Worm (Caenorhabditis elegans) whole organism, late embryonic: ENCODE measurements around the gene srh-244.
"Not testable (repeated sequence)": the region's sequence is repeated elsewhere in the genome, so short reads cannot be mapped to it uniquely, and the experiment has no call there.

ENCODE experiments used
- C08G9.2 ChIP-seq: sonication (generic microtip); optimal IDR thresholded peaks from 2 replicates; lab custom pipeline; 2016; ENCODE audit warnings: mild to moderate bottlenecking, missing genetic modification characterization, moderate library complexity, missing compliant biosample characterization
- F13H6.1 ChIP-seq: sonication (generic microtip); optimal IDR thresholded peaks from 2 replicates; lab custom pipeline; 2016; ENCODE audit warnings: missing genetic modification characterization, missing compliant biosample characterization
- K09A11.1 ChIP-seq: sonication (generic microtip); optimal IDR thresholded peaks from 2 replicates; lab custom pipeline; 2017; ENCODE audit warnings: antibody characterized with exemption, mild to moderate bottlenecking, missing genetic modification characterization, missing compliant biosample characterization; ENCODE audit not compliant: insufficient read depth
- ama-1 ChIP-seq: fragments of 150-350 bp; optimal IDR thresholded peaks from 2 replicates; lab custom pipeline; 2014
- ceh-19 ChIP-seq: fragments of 200-800 bp; sonication (Bioruptor generic); optimal IDR thresholded peaks from 2 replicates; lab custom pipeline; 2018; ENCODE audit warnings: mild to moderate bottlenecking, missing genetic modification characterization, missing compliant biosample characterization
- ceh-2 ChIP-seq: sonication (generic microtip); optimal IDR thresholded peaks from 2 replicates; lab custom pipeline; 2016; ENCODE audit warnings: missing genotype, missing genetic modification characterization, missing compliant biosample characterization
- ceh-24 ChIP-seq: sonication (generic microtip); optimal IDR thresholded peaks from 2 replicates; lab custom pipeline; 2016; ENCODE audit warnings: mild to moderate bottlenecking, missing genetic modification characterization, missing compliant biosample characterization
- ceh-31 ChIP-seq: sonication (generic microtip); optimal IDR thresholded peaks from 2 replicates; lab custom pipeline; 2016; ENCODE audit warnings: missing genetic modification characterization, missing compliant biosample characterization
- ceh-34 ChIP-seq: sonication (generic microtip); optimal IDR thresholded peaks from 2 replicates; lab custom pipeline; 2016; ENCODE audit warnings: mild to moderate bottlenecking, missing genetic modification characterization, missing compliant biosample characterization
- ceh-48 ChIP-seq: sonication (generic microtip); optimal IDR thresholded peaks from 2 replicates; lab custom pipeline; 2016; ENCODE audit warnings: missing genetic modification characterization, inconsistent platforms, missing compliant biosample characterization
- ceh-6 ChIP-seq: fragments of 200-800 bp; sonication (Bioruptor generic); optimal IDR thresholded peaks from 2 replicates; lab custom pipeline; 2018; ENCODE audit warnings: mild to moderate bottlenecking, missing genetic modification characterization, missing compliant biosample characterization
- ceh-9 ChIP-seq: sonication (generic microtip); optimal IDR thresholded peaks from 2 replicates; lab custom pipeline; 2016; ENCODE audit warnings: mild to moderate bottlenecking, missing genetic modification characterization, inconsistent platforms, missing compliant biosample characterization
- dmd-4 ChIP-seq: sonication (generic microtip); optimal IDR thresholded peaks from 2 replicates; lab custom pipeline; 2016; ENCODE audit warnings: borderline replicate concordance, missing genetic modification characterization, missing compliant biosample characterization
- dve-1 ChIP-seq: sonication (generic microtip); optimal IDR thresholded peaks from 2 replicates; lab custom pipeline; 2017; ENCODE audit warnings: antibody characterized with exemption, mild to moderate bottlenecking, missing genetic modification characterization, missing compliant biosample characterization
- elt-4 ChIP-seq: sonication (generic microtip); optimal IDR thresholded peaks from 2 replicates; lab custom pipeline; 2016; ENCODE audit warnings: missing genetic modification characterization, missing compliant biosample characterization
- ets-4 ChIP-seq: sonication (generic microtip); optimal IDR thresholded peaks from 2 replicates; lab custom pipeline; 2016; ENCODE audit warnings: missing genetic modification characterization, missing compliant biosample characterization
- fkh-10 ChIP-seq: fragments of 150-350 bp; optimal IDR thresholded peaks from 2 replicates; lab custom pipeline; 2014; ENCODE audit warnings: missing biosample characterization, missing genetic modification reagents, missing genetic modification characterization
- fkh-6 ChIP-seq: sonication (generic microtip); optimal IDR thresholded peaks from 2 replicates; lab custom pipeline; 2016; ENCODE audit warnings: missing genetic modification characterization, missing compliant biosample characterization
- hlh-15 ChIP-seq: sonication (generic microtip); optimal IDR thresholded peaks from 2 replicates; lab custom pipeline; 2016; ENCODE audit warnings: missing genetic modification characterization, missing compliant biosample characterization
- hlh-6 ChIP-seq: sonication (generic microtip); optimal IDR thresholded peaks from 2 replicates; lab custom pipeline; 2016; ENCODE audit warnings: missing genotype, missing genetic modification characterization, missing compliant biosample characterization
- mec-3 ChIP-seq: sonication (generic microtip); optimal IDR thresholded peaks from 2 replicates; lab custom pipeline; 2016; ENCODE audit warnings: borderline replicate concordance, missing genetic modification characterization, missing compliant biosample characterization
- npax-4 ChIP-seq: sonication (generic microtip); optimal IDR thresholded peaks from 2 replicates; lab custom pipeline; 2016; ENCODE audit warnings: missing genetic modification characterization, missing compliant biosample characterization
- pha-4 ChIP-seq: fragments of 150-350 bp; optimal IDR thresholded peaks from 2 replicates; lab custom pipeline; 2018; ENCODE audit warnings: missing biosample characterization, missing genetic modification reagents, missing genetic modification characterization
- pros-1 ChIP-seq: fragments of 150-350 bp; optimal IDR thresholded peaks from 2 replicates; lab custom pipeline; 2014; ENCODE audit warnings: missing biosample characterization, missing genetic modification reagents, missing genetic modification characterization
- rnt-1 ChIP-seq: sonication (generic microtip); optimal IDR thresholded peaks from 2 replicates; lab custom pipeline; 2016; ENCODE audit warnings: missing genetic modification characterization, missing compliant biosample characterization
- sdc-2 ChIP-seq: sonication (generic microtip); optimal IDR thresholded peaks from 2 replicates; lab custom pipeline; 2016; ENCODE audit warnings: missing genotype, missing genetic modification characterization, missing compliant biosample characterization
- sox-4 ChIP-seq: sonication (generic microtip); optimal IDR thresholded peaks from 2 replicates; lab custom pipeline; 2017; ENCODE audit warnings: mild to moderate bottlenecking, missing genetic modification characterization, inconsistent platforms, missing compliant biosample characterization
- tbx-2 ChIP-seq: sonication (generic microtip); optimal IDR thresholded peaks from 2 replicates; lab custom pipeline; 2016; ENCODE audit warnings: missing genetic modification characterization, missing compliant biosample characterization
- tbx-7 ChIP-seq: sonication (generic microtip); optimal IDR thresholded peaks from 2 replicates; lab custom pipeline; 2016; ENCODE audit warnings: missing genotype, missing genetic modification characterization, missing compliant biosample characterization
- unc-3 ChIP-seq, 2 experiments: fragments of 200-800 bp in 1 of 2; sonication (Bioruptor generic) in 1 of 2; sonication (generic microtip) in 1 of 2; conservative IDR thresholded peaks in 1 of 2; optimal IDR thresholded peaks in 1 of 2; 2 replicates each; pipeline versions ENCODE4 v1.3.6 to Lab custom; 2016 to 2022; ENCODE audit warnings: missing compliant biosample characterization in 2 of 2, missing genetic modification characterization in 2 of 2, missing genetic modification reagents in 1 of 2
- ztf-16 ChIP-seq: sonication (generic microtip); optimal IDR thresholded peaks from 2 replicates; lab custom pipeline; 2017; ENCODE audit warnings: missing genetic modification characterization, missing compliant biosample characterization

The srh-244 gene

ce11 chrV:7304506-7304905 is 39.1 kb upstream of the srh-244 start, which contains the start of gene F07G11.2:
F07G11.2 (plus strand) TSS chrV:7304806.
- TF ChIP-seq tbx-7, sox-4, ets-4 (tag; lab: Kevin White, UChicago): not testable (repeated sequence)

ce11 chrV:7307089-7307488 is 36.5 kb upstream of the srh-244 start, which contains the start of gene F07G11.1:
F07G11.1 (plus strand) TSS chrV:7307389.
- TF ChIP-seq npax-4 (tag; lab: Kevin White, UChicago) (no peak), dmd-4 (tag; lab: Kevin White, UChicago) (no peak), ceh-24 (tag; lab: Kevin White, UChicago) (no peak)

DNA sequence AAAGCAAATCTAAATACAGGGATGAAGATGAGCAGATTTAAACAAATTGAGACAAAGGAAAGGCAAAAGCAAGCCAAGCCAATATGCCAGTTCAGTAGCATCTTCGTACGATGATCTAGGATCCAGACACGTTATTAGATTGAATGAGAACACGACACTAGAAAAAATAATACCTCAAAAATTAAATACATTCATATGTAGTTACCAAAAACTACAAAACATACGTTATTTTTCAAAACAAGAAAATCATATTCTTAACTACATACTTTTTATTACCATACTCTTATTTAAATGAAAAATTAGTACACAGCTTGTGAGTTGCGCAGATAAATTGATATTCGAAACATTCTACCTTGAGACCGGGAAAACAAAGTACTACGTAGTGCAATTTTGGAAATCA is 30.4 kb upstream of the srh-244 start, which contains the start of gene srx-6:
Gene srx-6, minus strand, starts transcription at position 101 of the 400 bp plus-strand sequence.
- TF ChIP-seq tbx-2 (tag; lab: Kevin White, UChicago) (no peak), pha-4 (tag; lab: Kevin White, UChicago) (no peak), ama-1 (no peak), rnt-1 (tag; lab: Kevin White, UChicago) (no peak)
- TF ChIP-seq, all 69 proteins: peak for 0

DNA sequence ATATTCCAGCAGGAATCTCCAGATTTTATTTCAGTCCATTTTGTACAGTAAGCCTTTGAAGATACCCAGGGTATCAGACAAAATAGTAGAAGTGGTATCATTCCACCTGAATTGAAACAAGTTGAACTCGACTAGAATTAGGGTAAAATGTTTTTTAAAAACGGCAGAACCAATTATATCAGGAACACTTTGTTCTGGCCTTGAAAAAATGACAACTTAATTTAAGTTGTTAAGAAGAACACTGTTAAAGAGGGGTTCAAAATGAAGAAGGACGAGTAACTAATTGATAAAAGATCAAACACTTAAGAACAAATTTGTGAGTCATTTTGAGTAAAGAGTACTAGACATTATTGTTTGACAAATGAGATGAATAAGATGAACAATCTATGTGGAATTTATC is 22.7 kb upstream of the srh-244 start, which contains the start of gene lmd-4:
Gene lmd-4, minus strand, starts transcription at position 101 of the 400 bp plus-strand sequence.
- TF ChIP-seq tbx-2 (tag; lab: Kevin White, UChicago) (no peak), elt-4 (no peak), ceh-24 (tag; lab: Kevin White, UChicago) (no peak), ceh-19 (no peak), sdc-2 (tag; lab: Kevin White, UChicago) (no peak), ceh-9 (tag; lab: Kevin White, UChicago) (no peak), F13H6.1 (tag; lab: Kevin White, UChicago) (no peak), ceh-2 (tag; lab: Kevin White, UChicago) (no peak), dmd-4 (tag; lab: Kevin White, UChicago) (no peak), mec-3 (tag; lab: Kevin White, UChicago) (no peak), hlh-15 (tag; lab: Kevin White, UChicago) (no peak), C08G9.2 (no peak), hlh-6 (tag; lab: Kevin White, UChicago) (no peak), pros-1 (tag; lab: Kevin White, UChicago) (no peak), ceh-34 (tag; lab: Kevin White, UChicago) (no peak), dve-1 (tag; lab: Kevin White, UChicago) (no peak)

DNA sequence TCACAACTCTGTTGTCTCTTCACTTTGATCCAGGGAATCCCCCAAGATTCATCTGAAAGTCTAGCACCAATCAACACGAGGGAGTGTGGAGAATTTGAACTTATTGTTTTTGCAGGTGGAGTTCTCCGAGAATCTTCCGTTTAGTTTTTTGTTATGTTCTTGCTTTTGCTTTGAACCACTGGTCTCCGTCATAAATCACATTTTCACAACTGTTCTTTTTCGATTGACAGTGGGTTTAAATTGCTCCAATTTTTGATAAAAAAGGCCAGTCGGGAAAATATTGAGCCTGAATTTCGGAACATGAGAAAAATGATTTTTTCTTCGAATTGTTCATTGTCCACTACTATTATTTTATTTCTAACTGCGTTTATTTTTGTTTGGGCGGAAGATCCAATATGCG is 21.7 kb upstream of the srh-244 start, which contains the start of gene F10G2.10:
Gene F10G2.10, plus strand, starts transcription at position 301 of the 400 bp plus-strand sequence.
- TF ChIP-seq K09A11.1 (no peak), tbx-2 (tag; lab: Kevin White, UChicago) (no peak), ceh-48 (tag; lab: Kevin White, UChicago) (no peak), ztf-16 (tag; lab: Kevin White, UChicago) (no peak), dmd-4 (tag; lab: Kevin White, UChicago) (no peak), fkh-6 (tag; lab: Kevin White, UChicago) (no peak), tbx-7 (tag; lab: Kevin White, UChicago) (no peak), fkh-10 (GFP tag; lab: Kevin White, UChicago) (no peak), ceh-31 (tag; lab: Kevin White, UChicago) (no peak), pha-4 (tag; lab: Kevin White, UChicago) (no peak), ceh-34 (tag; lab: Kevin White, UChicago) (no peak), unc-3 (GFP tag; conservative IDR thresholded peaks at IDR 0.05; lab: Robert Waterston, UW) (no peak), unc-3 (tag; optimal IDR thresholded peaks at IDR 0.05; lab: Kevin White, UChicago) (no peak), ceh-6 (GFP tag; lab: Kevin White, UChicago) (no peak)
